Fruit fly (Drosophila melanogaster): ENCODE data around the gene Mcm2.

The Mcm2 gene

dm6 chr3R:8239472-8240301 lies 25.1 kb upstream of the Mcm2 start:
- TF ChIP-seq CG3163 (GFP tag; optimal IDR thresholded peaks at IDR 0.05) (peak; percentile 30), Six4 (GFP tag; optimal IDR thresholded peaks at IDR 0.05) (peak; percentile 67), CG18599 (GFP tag; optimal IDR thresholded peaks at IDR 0.05) (peak; percentile 91), Dip2 (GFP tag; IDR thresholded peaks at IDR 0.05) (no peak), danr (GFP tag; IDR thresholded peaks at IDR 0.05) (peak; percentile 18; the same call in 1 of the 2 replicates), TFAM (GFP tag; optimal IDR thresholded peaks at IDR 0.05) (no peak), otp (GFP tag; IDR thresholded peaks at IDR 0.05) (peak; percentile 60; the same call in 1 of the 3 replicates), Sox100B (GFP tag; optimal IDR thresholded peaks at IDR 0.05) (peak; percentile 98), CG8089 (GFP tag; optimal IDR thresholded peaks at IDR 0.05) (peak; percentile 52), Ets97D (GFP tag; optimal IDR thresholded peaks at IDR 0.05) (no peak), CG17912 (GFP tag; optimal IDR thresholded peaks at IDR 0.05) (peak; percentile 43), ato (GFP tag; IDR thresholded peaks at IDR 0.05; ENCODE audit: partially characterized antibody) (no peak), Sry-δ (GFP tag; optimal IDR thresholded peaks at IDR 0.05) (peak; percentile 28), H15 (GFP tag; IDR thresholded peaks at IDR 0.05) (peak; percentile 76), pfk (GFP tag; optimal IDR thresholded peaks at IDR 0.05) (no peak), CG30020 (tag; optimal IDR thresholded peaks at IDR 0.05) (peak; percentile 76), D19B (GFP tag; optimal IDR thresholded peaks at IDR 0.05) (peak; percentile 83), aop (GFP tag; IDR thresholded peaks at IDR 0.05) (no peak), btn (GFP tag; optimal IDR thresholded peaks at IDR 0.05) (peak; percentile 41), Doc3 (GFP tag; IDR thresholded peaks at IDR 0.05; ENCODE audit: partially characterized antibody) (no peak), bowl (GFP tag; IDR thresholded peaks at IDR 0.05) (no peak), CG11085 (GFP tag; IDR thresholded peaks at IDR 0.05) (peak; percentile 30), CG17328 (GFP tag; IDR thresholded peaks at IDR 0.05) (peak; percentile 73), prd (optimal IDR thresholded peaks at IDR 0.05) (no peak), prd (GFP tag; IDR thresholded peaks at IDR 0.05) (peak; percentile 73), CG11456 (GFP tag; IDR thresholded peaks at IDR 0.05) (peak; percentile 70), CG12659 (GFP tag; optimal IDR thresholded peaks at IDR 0.05) (peak; percentile 95), CG8944 (GFP tag; optimal IDR thresholded peaks at IDR 0.05) (peak; percentile 56), Kr (GFP tag; optimal IDR thresholded peaks at IDR 0.05) (no peak), CG13123 (GFP tag; optimal IDR thresholded peaks at IDR 0.05) (peak; percentile 70), CG9215 (GFP tag; IDR thresholded peaks at IDR 0.05) (peak; percentile 72), Gsc (GFP tag; IDR thresholded peaks at IDR 0.05) (no peak), sens (GFP tag) (peak; percentile 98), CG9797 (GFP tag; optimal IDR thresholded peaks at IDR 0.05) (no peak), CG18476 (GFP tag; optimal IDR thresholded peaks at IDR 0.05) (peak; percentile 88), gt (GFP tag; IDR thresholded peaks at IDR 0.05) (0 out of 2 replicates have a peak, but pooled peaks have one; percentile 22), ttk (GFP tag; IDR thresholded peaks at IDR 0.05) (peak; percentile 51), ham (GFP tag; IDR thresholded peaks at IDR 0.05) (no peak), yki (optimal IDR thresholded peaks at IDR 0.05) (no peak), mam (GFP tag; optimal IDR thresholded peaks at IDR 0.05) (peak; percentile 69), CG11695 (GFP tag; IDR thresholded peaks at IDR 0.05) (peak; percentile 72), CG8359 (GFP tag; optimal IDR thresholded peaks at IDR 0.05; ENCODE audit: borderline replicate concordance) (peak; percentile 51), gem (tag; optimal IDR thresholded peaks at IDR 0.05) (peak; percentile 95), CG6683 (GFP tag; optimal IDR thresholded peaks at IDR 0.05) (peak; percentile 76), NfI (GFP tag; optimal IDR thresholded peaks at IDR 0.05) (peak; percentile 88), Dip3 (GFP tag; optimal IDR thresholded peaks at IDR 0.05) (peak; percentile 68), Scr (GFP tag; IDR thresholded peaks at IDR 0.05; ENCODE audit: partially characterized antibody) (no peak), B-H2 (GFP tag; optimal IDR thresholded peaks at IDR 0.05) (peak; percentile 89), CG6689 (GFP tag; IDR thresholded peaks at IDR 0.05) (peak; percentile 85), Ravus (GFP tag; IDR thresholded peaks at IDR 0.05) (no peak)

Measured in whole organism, embryonic.